Worm (Caenorhabditis elegans) whole organism, midembryonic: ENCODE data around the gene cgt-1.

Experiments used
- T22C8.4 ChIP-seq: fragments of 200-800 bp; sonication (Bioruptor generic); IDR thresholded peaks from 2 replicates; pipeline ENCODE4 v1.3.6; 2022; ENCODE audit warnings: missing genetic modification characterization, missing compliant biosample characterization
- cog-1 ChIP-seq: sonication (generic microtip); optimal IDR thresholded peaks from 2 replicates; lab custom pipeline; 2016; ENCODE audit warnings: missing genetic modification characterization, missing compliant biosample characterization
- tab-1 ChIP-seq: fragments of 200-800 bp; sonication (Bioruptor generic); IDR thresholded peaks from 2 replicates; pipeline ENCODE4 v1.3.6; 2022; ENCODE audit warnings: missing genetic modification characterization, missing compliant biosample characterization
- ztf-29 ChIP-seq: fragments of 200-800 bp; sonication (Bioruptor generic); IDR thresholded peaks from 2 replicates; pipeline ENCODE4 v1.3.6; 2022; ENCODE audit warnings: missing genetic modification reagents, missing genetic modification characterization, missing compliant biosample characterization

DNA sequence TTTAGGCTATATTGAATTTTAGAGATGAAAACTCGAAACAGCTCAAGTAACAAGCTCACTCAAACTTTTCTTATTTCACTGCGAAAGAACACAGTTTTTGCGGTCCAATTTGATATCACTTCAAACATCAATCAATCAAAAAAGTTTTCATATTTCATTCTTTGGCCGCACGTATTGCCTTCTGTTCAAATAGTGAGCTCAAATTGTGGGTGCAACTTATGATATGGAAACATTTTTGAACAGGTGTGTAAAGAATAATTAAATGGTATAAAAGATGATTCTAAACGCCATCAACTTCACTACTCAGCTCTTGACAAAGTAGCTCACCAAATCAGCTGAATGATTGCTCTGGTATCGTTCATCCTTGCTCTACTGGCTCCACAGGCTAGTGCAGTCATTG, 11.0 kb upstream of the cgt-1 start, which contains the start of gene T06C12.14:
- TF ChIP-seq cog-1 (tag; lab: Kevin White, UChicago) (no peak), tab-1 (no peak), T22C8.4 (GFP tag; lab: Robert Waterston, UW) (no peak), ztf-29 (GFP tag; lab: Robert Waterston, UW) (no peak)
